Fruit fly (Drosophila melanogaster) S2 (cell line): Measurements from ENCODE around the gene CG8301.

ENCODE experiments used
- CG8478 ChIP-seq: fragments of >200 bp; optimal IDR thresholded peaks from 2 replicates; lab custom pipeline; 2018
- CTCF ChIP-seq, 2 experiments: fragments of >200 bp; optimal IDR thresholded peaks; 2 replicates each; lab custom pipeline; 2018

- TF ChIP-seq CG8478 (lab: Kevin White, UChicago) (no peak), CTCF (optimal IDR thresholded peaks at IDR 0.05; lab: Kevin White, UChicago) (no peak)
Measured at dm6 chr3R:9613124-9613523, 32.0 kb downstream of the CG8301 start.
